Fruit fly (Drosophila melanogaster): ENCODE measurements around the gene Scp2.

DNA sequence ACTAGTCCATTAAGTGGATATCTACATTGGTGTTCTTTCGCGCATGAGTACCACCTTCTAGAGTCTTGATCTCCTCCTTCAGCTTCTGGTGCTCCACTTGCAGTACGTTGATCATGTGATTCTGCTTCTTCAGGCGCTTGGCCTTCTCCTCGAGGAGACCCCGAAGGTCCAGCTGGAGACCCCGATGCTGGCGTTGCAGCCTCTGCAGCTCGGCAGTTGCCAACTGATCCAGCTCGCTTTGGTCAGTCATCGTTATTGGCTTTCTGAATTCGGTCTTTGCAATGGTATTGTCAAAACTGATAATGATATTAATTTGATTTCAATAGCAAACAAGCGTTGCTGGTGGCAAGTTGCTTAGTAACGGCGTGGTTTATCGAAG, 40.9 kb upstream of the Scp2 start, which contains the start of gene Ccdc114:
- TF ChIP-seq Hr3 (GFP tag; optimal IDR thresholded peaks at IDR 0.05) (no peak), da (GFP tag; optimal IDR thresholded peaks at IDR 0.05) (no peak), Tbp (GFP tag; optimal IDR thresholded peaks at IDR 0.05) (no peak), gfzf (GFP tag; optimal IDR thresholded peaks at IDR 0.05) (no peak), CG12236 (GFP tag; optimal IDR thresholded peaks at IDR 0.05) (no peak), CG18476 (GFP tag; optimal IDR thresholded peaks at IDR 0.05) (no peak), ro (GFP tag; IDR thresholded peaks at IDR 0.05) (no peak)
